Fruit fly (Drosophila melanogaster) whole organism, wandering third instar larva: ENCODE data around the gene CG13126.

Experiments
- Abd-B ChIP-seq: fragments of >200 bp; optimal IDR thresholded peaks from 2 replicates; lab custom pipeline; 2017; ENCODE audit warnings: missing biosample characterization, missing genetic modification characterization
- Hnf4 ChIP-seq: fragments of 200-800 bp; sonication (Bioruptor generic); optimal IDR thresholded peaks from 2 replicates; lab custom pipeline; 2016; ENCODE audit warnings: missing biosample characterization, mild to moderate bottlenecking, missing genetic modification characterization
- N ChIP-seq: fragments of >200 bp; optimal IDR thresholded peaks from 2 replicates; lab custom pipeline; 2018; ENCODE audit warnings: missing biosample characterization, missing external identifiers, missing genetic modification characterization
- Vsx2 ChIP-seq: fragments of 200-300, 225-300 bp; sonication (Bioruptor generic); optimal IDR thresholded peaks from 2 replicates; lab custom pipeline; 2018; ENCODE audit warnings: missing biosample characterization, missing genetic modification characterization; ENCODE audit not compliant: partially characterized antibody
- dl ChIP-seq, 2 experiments: fragments of 175-275, 200-275 bp in 1 of 2; fragments of 200-275 bp in 1 of 2; sonication (Bioruptor generic); optimal IDR thresholded peaks; lab custom pipeline; 2018; ENCODE audit warnings: mild to moderate bottlenecking in 2 of 2, missing biosample characterization in 2 of 2, missing genetic modification characterization in 2 of 2, moderate library complexity in 2 of 2; ENCODE audit not compliant: partially characterized antibody in 2 of 2, insufficient read depth in 1 of 2

DNA sequence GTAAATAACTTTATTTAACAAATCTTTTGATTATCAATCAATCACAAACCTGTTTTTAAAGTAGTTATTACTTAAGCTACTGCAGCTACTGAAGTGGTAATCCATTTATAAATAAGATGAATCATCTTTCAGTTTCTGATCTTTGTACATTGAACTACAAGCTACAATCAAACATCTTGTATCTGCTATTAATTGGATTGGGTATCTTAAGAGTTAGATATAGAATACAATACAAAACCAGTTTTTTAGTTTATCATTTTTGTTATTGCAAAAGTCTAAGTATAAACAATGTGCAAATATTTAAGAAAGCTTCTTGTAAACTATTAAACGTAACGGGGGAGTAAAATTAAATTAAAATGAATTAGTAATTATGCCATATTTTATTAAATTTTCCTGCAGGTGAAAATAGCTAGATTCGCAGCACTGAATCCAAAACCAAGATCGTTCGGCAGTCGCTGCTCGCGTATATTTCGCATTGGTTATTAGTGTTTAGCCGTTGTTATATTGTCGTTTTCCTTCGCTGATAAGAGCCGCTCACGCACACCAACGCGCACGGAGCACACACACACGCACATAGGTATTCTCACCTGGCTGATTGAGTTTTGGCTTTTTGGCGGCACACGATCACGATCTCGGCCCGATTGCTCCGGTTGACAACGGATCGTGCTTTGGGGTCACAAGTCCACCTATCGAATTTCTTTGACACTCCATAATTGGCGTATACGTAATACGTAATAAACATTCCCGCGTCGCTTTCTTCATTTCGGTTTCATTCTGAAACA, 6.1 kb downstream of the CG13126 start:
- TF ChIP-seq Hnf4 (GFP tag; lab: Kevin White, UChicago) = peak; percentile 39
- TF ChIP-seq N = no peak
- no peak for TF ChIP-seq dl (GFP tag; optimal IDR thresholded peaks at IDR 0.05; lab: Kevin White, UChicago; ENCODE audit: insufficient read depth in 1 of 2, partially characterized antibody in 2 of 2)
- no peak for TF ChIP-seq Abd-B (GFP tag; lab: Kevin White, UChicago)
- no peak for TF ChIP-seq Vsx2 (GFP tag; lab: Kevin White, UChicago)
